Fruit fly (Drosophila melanogaster) whole organism, prepupa: ENCODE measurements around the gene scrib.

Experiments
- CG10631 ChIP-seq: fragments of 200-800 bp; sonication (Bioruptor generic); optimal IDR thresholded peaks from 2 replicates; lab custom pipeline; 2016; ENCODE audit warnings: missing biosample characterization, missing genetic modification characterization
- CG10669 ChIP-seq: fragments of 200-800 bp; sonication (Bioruptor generic); optimal IDR thresholded peaks from 3 replicates; lab custom pipeline; 2018; ENCODE audit warnings: missing biosample characterization, mild to moderate bottlenecking, missing genetic modification characterization, moderate library complexity
- CG11762 ChIP-seq: fragments of 200-800 bp; sonication (Bioruptor generic); optimal IDR thresholded peaks from 3 replicates; lab custom pipeline; 2016; ENCODE audit warnings: missing biosample characterization, missing genetic modification characterization; ENCODE audit not compliant: insufficient read depth
- CG11902 ChIP-seq: fragments of 200-800 bp; sonication (Bioruptor generic); optimal IDR thresholded peaks from 3 replicates; lab custom pipeline; 2016; ENCODE audit warnings: missing biosample characterization, missing genetic modification characterization
- CG15336 ChIP-seq: fragments of 200-800 bp; sonication (Bioruptor generic); IDR thresholded peaks from 2 replicates; pipeline ENCODE4 v1.3.6; 2022; ENCODE audit warnings: missing biosample characterization, missing genetic modification characterization
- CG1621 ChIP-seq: fragments of 200-800 bp; sonication (Bioruptor generic); optimal IDR thresholded peaks from 3 replicates; lab custom pipeline; 2018; ENCODE audit warnings: missing biosample characterization, mild to moderate bottlenecking, missing genetic modification characterization
- CG16779 ChIP-seq: fragments of 200-800 bp; sonication (Bioruptor generic); optimal IDR thresholded peaks from 3 replicates; lab custom pipeline; 2017; ENCODE audit warnings: missing biosample characterization, mild to moderate bottlenecking, missing genetic modification characterization
- CG3032 ChIP-seq: fragments of 200-800 bp; optimal IDR thresholded peaks from 2 replicates; lab custom pipeline; 2019; ENCODE audit warnings: missing biosample characterization, mild to moderate bottlenecking, missing genetic modification characterization, moderate library complexity
- CG31627 ChIP-seq: fragments of 200-800 bp; sonication (Bioruptor generic); optimal IDR thresholded peaks from 3 replicates; lab custom pipeline; 2016; ENCODE audit warnings: missing biosample characterization, missing genetic modification characterization
- CG32006 ChIP-seq: fragments of 200-800 bp; sonication (Bioruptor generic); optimal IDR thresholded peaks from 3 replicates; lab custom pipeline; 2017; ENCODE audit warnings: missing biosample characterization, mild to moderate bottlenecking, missing genetic modification characterization
- CG34406 ChIP-seq: fragments of 200-800 bp; sonication (Bioruptor generic); optimal IDR thresholded peaks from 3 replicates; lab custom pipeline; 2016; ENCODE audit warnings: missing biosample characterization, missing genetic modification characterization
- CG6163 ChIP-seq: fragments of 200-800 bp; sonication (Bioruptor generic); IDR thresholded peaks from 3 replicates; pipeline ENCODE4 v1.3.6; 2022; ENCODE audit warnings: missing biosample characterization, missing genetic modification characterization
- CG6276 ChIP-seq: fragments of 200-800 bp; sonication (Bioruptor generic); optimal IDR thresholded peaks from 2 replicates; lab custom pipeline; 2017; ENCODE audit warnings: missing biosample characterization, mild to moderate bottlenecking, missing genetic modification characterization
- CG6792 ChIP-seq: fragments of 200-800 bp; sonication (Bioruptor generic); optimal IDR thresholded peaks from 3 replicates; lab custom pipeline; 2016; ENCODE audit warnings: missing biosample characterization, missing genetic modification characterization
- CG6854 ChIP-seq: fragments of 200-800 bp; sonication (Bioruptor generic); optimal IDR thresholded peaks from 2 replicates; lab custom pipeline; 2017; ENCODE audit warnings: missing biosample characterization, mild to moderate bottlenecking, missing genetic modification characterization
- CG7368 ChIP-seq: fragments of 200-800 bp; sonication (Bioruptor generic); optimal IDR thresholded peaks from 3 replicates; lab custom pipeline; 2016; ENCODE audit warnings: missing biosample characterization, missing genetic modification characterization
- CG8319 ChIP-seq: fragments of 200-800 bp; sonication (Bioruptor generic); optimal IDR thresholded peaks from 3 replicates; lab custom pipeline; 2016; ENCODE audit warnings: missing biosample characterization, missing genetic modification characterization
- CG8632 ChIP-seq: fragments of 200-800 bp; sonication (Bioruptor generic); optimal IDR thresholded peaks from 3 replicates; lab custom pipeline; 2016; ENCODE audit warnings: missing biosample characterization, missing genetic modification characterization
- CG9139 ChIP-seq: fragments of 200-800 bp; sonication (Bioruptor generic); optimal IDR thresholded peaks from 3 replicates; lab custom pipeline; 2017; ENCODE audit warnings: missing biosample characterization, mild to moderate bottlenecking, missing genetic modification characterization
- Eip75B ChIP-seq: fragments of 200-800 bp; sonication (Bioruptor generic); optimal IDR thresholded peaks from 3 replicates; lab custom pipeline; 2016; ENCODE audit warnings: missing biosample characterization, missing genetic modification characterization
- Eip93F ChIP-seq: fragments of 200-800 bp; sonication (Bioruptor generic); optimal IDR thresholded peaks from 2 replicates; lab custom pipeline; 2016; ENCODE audit warnings: missing biosample characterization, mild to moderate bottlenecking, missing genetic modification characterization
- Ets96B ChIP-seq: fragments of 200-800 bp; optimal IDR thresholded peaks from 2 replicates; lab custom pipeline; 2019; ENCODE audit warnings: missing biosample characterization, mild to moderate bottlenecking, missing genetic modification characterization, moderate library complexity
- Gug ChIP-seq: fragments of 200-800 bp; sonication (Bioruptor generic); IDR thresholded peaks from 2 replicates; pipeline ENCODE4 v1.3.6; 2022; ENCODE audit warnings: missing biosample characterization, missing genetic modification characterization
- Hr38 ChIP-seq: sonication (Bioruptor generic); optimal IDR thresholded peaks from 2 replicates; lab custom pipeline; 2016; ENCODE audit warnings: missing biosample characterization, missing genetic modification characterization
- Hr39 ChIP-seq: fragments of 200-800 bp; sonication (Bioruptor generic); optimal IDR thresholded peaks from 2 replicates; lab custom pipeline; 2016; ENCODE audit warnings: missing biosample characterization, missing genetic modification characterization
- Lpt ChIP-seq: fragments of 200-800 bp; sonication (Bioruptor generic); optimal IDR thresholded peaks from 3 replicates; lab custom pipeline; 2016; ENCODE audit warnings: missing biosample characterization, missing genetic modification characterization
- Met ChIP-seq: fragments of 200-800 bp; sonication (Bioruptor generic); optimal IDR thresholded peaks from 3 replicates; lab custom pipeline; 2016; ENCODE audit warnings: missing biosample characterization, missing genetic modification characterization
- OdsH ChIP-seq: fragments of 200-800 bp; sonication (Bioruptor generic); optimal IDR thresholded peaks from 3 replicates; lab custom pipeline; 2016; ENCODE audit warnings: missing biosample characterization, missing genetic modification characterization
- Smox ChIP-seq: fragments of 200-800 bp; sonication (Bioruptor generic); optimal IDR thresholded peaks from 3 replicates; lab custom pipeline; 2016; ENCODE audit warnings: missing biosample characterization, missing genetic modification characterization
- Sox102F ChIP-seq: fragments of 200-800 bp; sonication (Bioruptor generic); optimal IDR thresholded peaks from 2 replicates; lab custom pipeline; 2016; ENCODE audit warnings: missing biosample characterization, mild to moderate bottlenecking, missing genetic modification characterization
- Sox14 ChIP-seq: fragments of 200-800 bp; sonication (Bioruptor generic); optimal IDR thresholded peaks from 3 replicates; lab custom pipeline; 2016; ENCODE audit warnings: missing biosample characterization, missing genetic modification characterization
- Sox15 ChIP-seq: fragments of 200-800 bp; sonication (Bioruptor generic); optimal IDR thresholded peaks from 3 replicates; lab custom pipeline; 2016; ENCODE audit warnings: missing biosample characterization, missing genetic modification characterization
- achi ChIP-seq: fragments of 200-800 bp; sonication (Bioruptor generic); optimal IDR thresholded peaks from 3 replicates; lab custom pipeline; 2016; ENCODE audit warnings: missing biosample characterization, missing genetic modification characterization
- acj6 ChIP-seq: fragments of 200-800 bp; sonication (Bioruptor generic); optimal IDR thresholded peaks from 3 replicates; lab custom pipeline; 2016; ENCODE audit warnings: missing biosample characterization, missing genetic modification characterization
- dac ChIP-seq: fragments of 200-800 bp; sonication (Bioruptor generic); optimal IDR thresholded peaks from 2 replicates; lab custom pipeline; 2017; ENCODE audit warnings: missing biosample characterization, mild to moderate bottlenecking, missing genetic modification characterization
- dsx ChIP-seq: fragments of 200-800 bp; optimal IDR thresholded peaks from 3 replicates; lab custom pipeline; 2019; ENCODE audit warnings: missing biosample characterization, mild to moderate bottlenecking, missing genetic modification characterization, moderate library complexity; ENCODE audit not compliant: poor library complexity, severe bottlenecking
- eg ChIP-seq: fragments of 200-800 bp; sonication (Bioruptor generic); IDR thresholded peaks from 3 replicates; pipeline ENCODE4 v1.3.6; 2022; ENCODE audit warnings: missing biosample characterization, missing genetic modification characterization
- esn ChIP-seq: fragments of 200-800 bp; sonication (Bioruptor generic); optimal IDR thresholded peaks from 2 replicates; lab custom pipeline; 2016; ENCODE audit warnings: missing biosample characterization, mild to moderate bottlenecking, missing genetic modification characterization, moderate library complexity
- fd59A ChIP-seq: fragments of 200-800 bp; sonication (Bioruptor generic); optimal IDR thresholded peaks from 2 replicates; lab custom pipeline; 2017; ENCODE audit warnings: missing biosample characterization, mild to moderate bottlenecking, missing genetic modification characterization, missing genetic modification reagents
- fd85E ChIP-seq: fragments of 200-800 bp; sonication (Bioruptor generic); optimal IDR thresholded peaks from 3 replicates; lab custom pipeline; 2016; ENCODE audit warnings: missing biosample characterization, missing genetic modification characterization
- fkh ChIP-seq: fragments of 200-800 bp; sonication (Bioruptor generic); optimal IDR thresholded peaks from 3 replicates; lab custom pipeline; 2017; ENCODE audit warnings: missing biosample characterization, mild to moderate bottlenecking, missing genetic modification characterization, moderate library complexity
- lz ChIP-seq: fragments of 200-800 bp; sonication (Bioruptor generic); optimal IDR thresholded peaks from 3 replicates; lab custom pipeline; 2016; ENCODE audit warnings: missing biosample characterization, missing genetic modification characterization
- net ChIP-seq: fragments of 200-800 bp; sonication (Bioruptor generic); optimal IDR thresholded peaks from 3 replicates; lab custom pipeline; 2016; ENCODE audit warnings: missing biosample characterization, missing genetic modification characterization
- pdm3 ChIP-seq: fragments of 200-800 bp; sonication (Bioruptor generic); optimal IDR thresholded peaks from 3 replicates; lab custom pipeline; 2016; ENCODE audit warnings: missing biosample characterization, missing genetic modification characterization
- spab ChIP-seq: fragments of 200-800 bp; sonication (Bioruptor generic); optimal IDR thresholded peaks from 2 replicates; lab custom pipeline; 2017; ENCODE audit warnings: missing biosample characterization, mild to moderate bottlenecking, missing genetic modification characterization, missing genetic modification reagents
- svp ChIP-seq: fragments of 200-800 bp; sonication (Bioruptor generic); peaks from one replicate; lab custom pipeline; 2016; ENCODE audit warnings: missing biosample characterization, missing genetic modification characterization
- topi ChIP-seq: fragments of 200-800 bp; sonication (Bioruptor generic); optimal IDR thresholded peaks from 3 replicates; lab custom pipeline; 2016; ENCODE audit warnings: missing biosample characterization, missing genetic modification characterization

Gene scrib

dm6 chr3R:26556544-26557346 is 20.6 kb downstream of the scrib start:
- peak; percentile 13 for TF ChIP-seq CG6854
- TF ChIP-seq pdm3 (GFP tag; lab: Kevin White, UChicago): no peak
- no peak for TF ChIP-seq CG10631 (GFP tag; lab: Kevin White, UChicago)
- no peak for TF ChIP-seq Eip93F (GFP tag; lab: Kevin White, UChicago)

- peak; percentile 33 for TF ChIP-seq OdsH (GFP tag; lab: Kevin White, UChicago)
- TF ChIP-seq CG32006 (GFP tag; lab: Kevin White, UChicago): peak; percentile 58
- no peak for TF ChIP-seq topi (GFP tag; lab: Kevin White, UChicago)
- TF ChIP-seq CG10669 (GFP tag; lab: Kevin White, UChicago): no peak
- TF ChIP-seq dsx: no peak
- peak; percentile 78 for TF ChIP-seq eg
- TF ChIP-seq CG6276 (GFP tag; lab: Kevin White, UChicago): peak; percentile 50
- peak; percentile 30 for TF ChIP-seq esn (GFP tag; lab: Kevin White, UChicago)
- TF ChIP-seq CG31627 (GFP tag; lab: Kevin White, UChicago): peak; percentile 15
- TF ChIP-seq fkh (GFP tag; lab: Kevin White, UChicago): no peak
- TF ChIP-seq svp (GFP tag; lab: Kevin White, UChicago): peak; percentile 66
- TF ChIP-seq Gug (GFP tag; lab: Robert Waterston, UW): no peak
- no peak for TF ChIP-seq CG16779
- TF ChIP-seq Smox: no peak
- no peak for TF ChIP-seq fd59A
- peak; percentile 29 for TF ChIP-seq Met (GFP tag; lab: Kevin White, UChicago)
- no peak for TF ChIP-seq CG11762 (GFP tag; lab: Kevin White, UChicago)
- no peak for TF ChIP-seq CG3032 (tag; lab: Kevin White, UChicago)
- no peak for TF ChIP-seq Ets96B (tag; lab: Kevin White, UChicago)
- no peak for TF ChIP-seq Sox15 (GFP tag; lab: Kevin White, UChicago)
- TF ChIP-seq CG34406: no peak
- TF ChIP-seq lz (GFP tag; lab: Kevin White, UChicago): peak; percentile 24
- no peak for TF ChIP-seq achi (GFP tag; lab: Kevin White, UChicago)
- no peak for TF ChIP-seq Lpt (GFP tag; lab: Kevin White, UChicago)
- TF ChIP-seq net (GFP tag; lab: Kevin White, UChicago): peak; percentile 39
- no peak for TF ChIP-seq spab
- TF ChIP-seq pdm3 (GFP tag; lab: Kevin White, UChicago): peak; percentile 13
- no peak for TF ChIP-seq CG9139
- TF ChIP-seq CG11902 (GFP tag; lab: Kevin White, UChicago): peak; percentile 1
- TF ChIP-seq CG7368: no peak
- TF ChIP-seq CG8319 (GFP tag; lab: Kevin White, UChicago): no peak
- peak; percentile 20 for TF ChIP-seq acj6 (GFP tag; lab: Kevin White, UChicago)
- TF ChIP-seq Sox102F: no peak
- peak; percentile 3 for TF ChIP-seq CG6792
- no peak for TF ChIP-seq CG10631 (GFP tag; lab: Kevin White, UChicago)
- TF ChIP-seq fd85E (GFP tag; lab: Kevin White, UChicago): no peak
- TF ChIP-seq CG1621 (tag; lab: Kevin White, UChicago): no peak
- TF ChIP-seq Hr38 (GFP tag; lab: Kevin White, UChicago): no peak
- peak; percentile 41 for TF ChIP-seq Hr39 (GFP tag; lab: Kevin White, UChicago)
- peak; percentile 8 for TF ChIP-seq Eip75B (GFP tag; lab: Kevin White, UChicago)
- TF ChIP-seq CG6163 (GFP tag; lab: Robert Waterston, UW): 0 out of 3 replicates have a peak, but pooled peaks have one; percentile 42
- peak; percentile 13 for TF ChIP-seq dac (GFP tag; lab: Kevin White, UChicago)
- TF ChIP-seq CG8632 (GFP tag; lab: Kevin White, UChicago): no peak
- peak; percentile 59 for TF ChIP-seq CG15336 (GFP tag; lab: Robert Waterston, UW)
- peak; percentile 10 for TF ChIP-seq Sox14 (GFP tag; lab: Kevin White, UChicago)
These were observed 21.5 kb downstream of the scrib start for dm6 chr3R:26557532-26558244.
